Fruit fly (Drosophila melanogaster) whole organism, prepupa: ENCODE measurements around the gene CG14190.

Source experiments
- Blimp-1 ChIP-seq: fragments of 200-800 bp; sonication (Bioruptor generic); optimal IDR thresholded peaks from 3 replicates; lab custom pipeline; 2017; ENCODE audit warnings: missing biosample characterization, missing genetic modification characterization, mild to moderate bottlenecking, moderate library complexity, missing genetic modification reagents
- CG10631 ChIP-seq: fragments of 200-800 bp; sonication (Bioruptor generic); optimal IDR thresholded peaks from 2 replicates; lab custom pipeline; 2016; ENCODE audit warnings: missing biosample characterization, missing genetic modification characterization
- CG10669 ChIP-seq: fragments of 200-800 bp; sonication (Bioruptor generic); optimal IDR thresholded peaks from 3 replicates; lab custom pipeline; 2018; ENCODE audit warnings: missing biosample characterization, mild to moderate bottlenecking, missing genetic modification characterization, moderate library complexity
- CG15336 ChIP-seq: fragments of 200-800 bp; sonication (Bioruptor generic); IDR thresholded peaks from 2 replicates; pipeline ENCODE4 v1.3.6; 2022; ENCODE audit warnings: missing biosample characterization, missing genetic modification characterization
- CG16779 ChIP-seq: fragments of 200-800 bp; sonication (Bioruptor generic); optimal IDR thresholded peaks from 3 replicates; lab custom pipeline; 2017; ENCODE audit warnings: missing biosample characterization, mild to moderate bottlenecking, missing genetic modification characterization
- CG3032 ChIP-seq: fragments of 200-800 bp; optimal IDR thresholded peaks from 2 replicates; lab custom pipeline; 2019; ENCODE audit warnings: missing biosample characterization, mild to moderate bottlenecking, missing genetic modification characterization, moderate library complexity
- CG32006 ChIP-seq: fragments of 200-800 bp; sonication (Bioruptor generic); optimal IDR thresholded peaks from 3 replicates; lab custom pipeline; 2017; ENCODE audit warnings: missing biosample characterization, mild to moderate bottlenecking, missing genetic modification characterization
- CG34406 ChIP-seq: fragments of 200-800 bp; sonication (Bioruptor generic); optimal IDR thresholded peaks from 3 replicates; lab custom pipeline; 2016; ENCODE audit warnings: missing biosample characterization, missing genetic modification characterization
- CG6163 ChIP-seq: fragments of 200-800 bp; sonication (Bioruptor generic); IDR thresholded peaks from 3 replicates; pipeline ENCODE4 v1.3.6; 2022; ENCODE audit warnings: missing biosample characterization, missing genetic modification characterization
- CG7368 ChIP-seq: fragments of 200-800 bp; sonication (Bioruptor generic); optimal IDR thresholded peaks from 3 replicates; lab custom pipeline; 2016; ENCODE audit warnings: missing biosample characterization, missing genetic modification characterization
- CG8119 ChIP-seq: fragments of 200-800 bp; sonication (Bioruptor generic); IDR thresholded peaks from 3 replicates; pipeline ENCODE4 v1.3.6; 2022; ENCODE audit warnings: missing biosample characterization, missing genetic modification characterization
- CG8632 ChIP-seq: fragments of 200-800 bp; sonication (Bioruptor generic); optimal IDR thresholded peaks from 3 replicates; lab custom pipeline; 2016; ENCODE audit warnings: missing biosample characterization, missing genetic modification characterization
- CG9139 ChIP-seq: fragments of 200-800 bp; sonication (Bioruptor generic); optimal IDR thresholded peaks from 3 replicates; lab custom pipeline; 2017; ENCODE audit warnings: missing biosample characterization, mild to moderate bottlenecking, missing genetic modification characterization
- Eip75B ChIP-seq: fragments of 200-800 bp; sonication (Bioruptor generic); optimal IDR thresholded peaks from 3 replicates; lab custom pipeline; 2016; ENCODE audit warnings: missing biosample characterization, missing genetic modification characterization
- Eip78C ChIP-seq: fragments of 200-800 bp; sonication (Bioruptor generic); peaks from one replicate; lab custom pipeline; 2016; ENCODE audit warnings: missing biosample characterization, missing genetic modification characterization
- Eip93F ChIP-seq: fragments of 200-800 bp; sonication (Bioruptor generic); optimal IDR thresholded peaks from 2 replicates; lab custom pipeline; 2016; ENCODE audit warnings: missing biosample characterization, mild to moderate bottlenecking, missing genetic modification characterization
- Ets96B ChIP-seq: fragments of 200-800 bp; optimal IDR thresholded peaks from 2 replicates; lab custom pipeline; 2019; ENCODE audit warnings: missing biosample characterization, mild to moderate bottlenecking, missing genetic modification characterization, moderate library complexity
- Gug ChIP-seq: fragments of 200-800 bp; sonication (Bioruptor generic); IDR thresholded peaks from 2 replicates; pipeline ENCODE4 v1.3.6; 2022; ENCODE audit warnings: missing biosample characterization, missing genetic modification characterization
- Lpt ChIP-seq: fragments of 200-800 bp; sonication (Bioruptor generic); optimal IDR thresholded peaks from 3 replicates; lab custom pipeline; 2016; ENCODE audit warnings: missing biosample characterization, missing genetic modification characterization
- Met ChIP-seq: fragments of 200-800 bp; sonication (Bioruptor generic); optimal IDR thresholded peaks from 3 replicates; lab custom pipeline; 2016; ENCODE audit warnings: missing biosample characterization, missing genetic modification characterization
- OdsH ChIP-seq: fragments of 200-800 bp; sonication (Bioruptor generic); optimal IDR thresholded peaks from 3 replicates; lab custom pipeline; 2016; ENCODE audit warnings: missing biosample characterization, missing genetic modification characterization
- Smox ChIP-seq: fragments of 200-800 bp; sonication (Bioruptor generic); optimal IDR thresholded peaks from 3 replicates; lab custom pipeline; 2016; ENCODE audit warnings: missing biosample characterization, missing genetic modification characterization
- Sox102F ChIP-seq: fragments of 200-800 bp; sonication (Bioruptor generic); optimal IDR thresholded peaks from 2 replicates; lab custom pipeline; 2016; ENCODE audit warnings: missing biosample characterization, mild to moderate bottlenecking, missing genetic modification characterization
- Sox14 ChIP-seq: fragments of 200-800 bp; sonication (Bioruptor generic); optimal IDR thresholded peaks from 3 replicates; lab custom pipeline; 2016; ENCODE audit warnings: missing biosample characterization, missing genetic modification characterization
- Sox15 ChIP-seq: fragments of 200-800 bp; sonication (Bioruptor generic); optimal IDR thresholded peaks from 3 replicates; lab custom pipeline; 2016; ENCODE audit warnings: missing biosample characterization, missing genetic modification characterization
- acj6 ChIP-seq: fragments of 200-800 bp; sonication (Bioruptor generic); optimal IDR thresholded peaks from 3 replicates; lab custom pipeline; 2016; ENCODE audit warnings: missing biosample characterization, missing genetic modification characterization
- dac ChIP-seq: fragments of 200-800 bp; sonication (Bioruptor generic); optimal IDR thresholded peaks from 2 replicates; lab custom pipeline; 2017; ENCODE audit warnings: missing biosample characterization, mild to moderate bottlenecking, missing genetic modification characterization
- dsx ChIP-seq: fragments of 200-800 bp; optimal IDR thresholded peaks from 3 replicates; lab custom pipeline; 2019; ENCODE audit warnings: missing biosample characterization, mild to moderate bottlenecking, missing genetic modification characterization, moderate library complexity; ENCODE audit not compliant: poor library complexity, severe bottlenecking
- esn ChIP-seq: fragments of 200-800 bp; sonication (Bioruptor generic); optimal IDR thresholded peaks from 2 replicates; lab custom pipeline; 2016; ENCODE audit warnings: missing biosample characterization, mild to moderate bottlenecking, missing genetic modification characterization, moderate library complexity
- fd59A ChIP-seq: fragments of 200-800 bp; sonication (Bioruptor generic); optimal IDR thresholded peaks from 2 replicates; lab custom pipeline; 2017; ENCODE audit warnings: missing biosample characterization, mild to moderate bottlenecking, missing genetic modification characterization, missing genetic modification reagents
- fd85E ChIP-seq: fragments of 200-800 bp; sonication (Bioruptor generic); optimal IDR thresholded peaks from 3 replicates; lab custom pipeline; 2016; ENCODE audit warnings: missing biosample characterization, missing genetic modification characterization
- fkh ChIP-seq: fragments of 200-800 bp; sonication (Bioruptor generic); optimal IDR thresholded peaks from 3 replicates; lab custom pipeline; 2017; ENCODE audit warnings: missing biosample characterization, mild to moderate bottlenecking, missing genetic modification characterization, moderate library complexity
- lz ChIP-seq: fragments of 200-800 bp; sonication (Bioruptor generic); optimal IDR thresholded peaks from 3 replicates; lab custom pipeline; 2016; ENCODE audit warnings: missing biosample characterization, missing genetic modification characterization
- net ChIP-seq: fragments of 200-800 bp; sonication (Bioruptor generic); optimal IDR thresholded peaks from 3 replicates; lab custom pipeline; 2016; ENCODE audit warnings: missing biosample characterization, missing genetic modification characterization
- pdm3 ChIP-seq: fragments of 200-800 bp; sonication (Bioruptor generic); optimal IDR thresholded peaks from 3 replicates; lab custom pipeline; 2016; ENCODE audit warnings: missing biosample characterization, missing genetic modification characterization
- salr ChIP-seq, 2 experiments: fragments of 200-800 bp; sonication (Bioruptor generic); optimal IDR thresholded peaks; 3 replicates each; lab custom pipeline; 2016 to 2018; ENCODE audit warnings: missing biosample characterization in 2 of 2, missing genetic modification characterization in 2 of 2, mild to moderate bottlenecking in 1 of 2
- ss ChIP-seq, 2 experiments: fragments of 200-800 bp; sonication (Bioruptor generic); optimal IDR thresholded peaks; 2 replicates in 1 of 2; 3 replicates in 1 of 2; lab custom pipeline; 2017 to 2018; ENCODE audit warnings: mild to moderate bottlenecking in 2 of 2, missing biosample characterization in 2 of 2, missing genetic modification characterization in 2 of 2, moderate library complexity in 1 of 2
- vri ChIP-seq: fragments of 200-800 bp; sonication (Bioruptor generic); optimal IDR thresholded peaks from 3 replicates; lab custom pipeline; 2016; ENCODE audit warnings: missing biosample characterization, mild to moderate bottlenecking, missing genetic modification characterization

The CG14190 gene

DNA sequence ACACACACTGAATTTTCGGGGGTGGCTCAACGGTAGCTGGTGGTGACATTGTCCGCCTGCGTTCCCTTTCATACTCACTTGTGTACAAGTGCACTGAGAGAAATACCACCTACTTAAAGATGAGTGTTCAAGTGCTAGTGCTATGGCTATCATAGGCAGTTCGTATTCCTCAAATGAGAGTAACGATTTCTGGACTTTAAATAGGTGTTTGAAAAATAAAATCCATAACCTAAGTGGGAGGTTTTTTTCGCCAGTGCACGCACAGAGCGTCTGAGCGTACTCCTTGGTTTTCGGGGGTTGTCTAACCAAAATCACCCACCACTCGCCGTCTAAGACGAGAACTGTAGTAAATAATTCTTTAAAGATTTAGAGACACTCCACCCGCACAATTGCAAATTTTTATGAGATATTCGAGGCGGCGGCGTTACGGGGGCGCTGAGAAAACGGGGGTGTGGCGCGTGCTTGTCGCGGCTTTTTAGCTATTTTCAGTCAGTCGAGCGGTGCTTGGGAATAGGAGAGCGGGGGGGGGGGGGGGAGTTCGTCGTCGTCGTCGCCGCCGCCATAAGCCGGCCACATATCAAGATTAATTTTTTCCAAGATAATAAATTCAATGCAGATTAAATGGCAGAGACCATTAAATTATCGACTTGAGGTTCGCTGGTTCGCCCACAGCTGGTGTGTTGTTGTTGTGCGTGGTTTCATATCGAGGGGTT lies 38.5 kb upstream of the CG14190 start (continued):
- TF ChIP-seq CG34406 (GFP tag; lab: Kevin White, UChicago), result peak; percentile 21
- no peak for TF ChIP-seq CG32006 (GFP tag; lab: Kevin White, UChicago)
- peak; percentile 20 for TF ChIP-seq fkh (GFP tag; lab: Kevin White, UChicago)
- no peak for TF ChIP-seq Blimp-1 (GFP tag; lab: Kevin White, UChicago)
- TF ChIP-seq CG3032 (tag; lab: Kevin White, UChicago), result peak; percentile 16
- TF ChIP-seq acj6 (GFP tag; lab: Kevin White, UChicago), result peak; percentile 12
- TF ChIP-seq CG8119, result no peak
- peak; percentile 66 for TF ChIP-seq Met
- no peak for TF ChIP-seq CG9139 (GFP tag; lab: Kevin White, UChicago)
- no peak for TF ChIP-seq Gug (GFP tag; lab: Robert Waterston, UW)
- peak; percentile 18 for TF ChIP-seq CG10631 (GFP tag; lab: Kevin White, UChicago)
- no peak for TF ChIP-seq CG15336 (GFP tag; lab: Robert Waterston, UW)
- TF ChIP-seq esn (GFP tag; lab: Kevin White, UChicago), result peak; percentile 61
- peak; percentile 45 for TF ChIP-seq Smox (GFP tag; lab: Kevin White, UChicago)
- no peak for TF ChIP-seq CG7368
- TF ChIP-seq fd59A (GFP tag; lab: Kevin White, UChicago), result no peak
- peak; percentile 21 for TF ChIP-seq Ets96B (tag; lab: Kevin White, UChicago)
- TF ChIP-seq dac (GFP tag; lab: Kevin White, UChicago), result no peak
- TF ChIP-seq salr (GFP tag; optimal IDR thresholded peaks at IDR 0.05; lab: Kevin White, UChicago), result no peak
- no peak for TF ChIP-seq net (GFP tag; lab: Kevin White, UChicago)
- peak; percentile 28 for TF ChIP-seq Sox14
- peak; percentile 60 for TF ChIP-seq Sox102F (GFP tag; lab: Kevin White, UChicago)
- TF ChIP-seq pdm3 (GFP tag; lab: Kevin White, UChicago), result peak; percentile 30
- TF ChIP-seq CG16779, result no peak
- no peak for TF ChIP-seq Eip93F
- TF ChIP-seq, all 60 proteins: peak for 35

DNA sequence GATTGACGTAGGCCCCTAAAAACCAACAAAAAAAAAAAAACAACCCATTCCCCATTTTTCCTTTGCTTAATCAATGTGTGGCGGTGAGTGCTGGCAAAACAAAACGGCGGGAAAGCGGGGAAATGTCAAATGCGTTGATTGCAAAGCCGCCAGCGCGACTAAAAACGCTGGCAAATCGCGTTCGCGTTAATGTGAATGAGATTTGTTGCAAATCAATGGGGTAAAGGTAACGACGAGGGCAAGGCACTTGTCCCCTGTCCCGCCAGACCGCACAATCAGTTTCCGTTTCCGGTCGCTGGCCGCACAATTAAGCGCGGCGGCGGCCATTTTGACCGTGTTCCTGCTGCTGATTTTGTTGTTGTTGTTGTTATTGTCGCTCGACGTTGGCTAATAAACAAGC lies 36.6 kb upstream of the CG14190 start:
- no peak for TF ChIP-seq ss (GFP tag; optimal IDR thresholded peaks at IDR 0.05; lab: Kevin White, UChicago)

DNA sequence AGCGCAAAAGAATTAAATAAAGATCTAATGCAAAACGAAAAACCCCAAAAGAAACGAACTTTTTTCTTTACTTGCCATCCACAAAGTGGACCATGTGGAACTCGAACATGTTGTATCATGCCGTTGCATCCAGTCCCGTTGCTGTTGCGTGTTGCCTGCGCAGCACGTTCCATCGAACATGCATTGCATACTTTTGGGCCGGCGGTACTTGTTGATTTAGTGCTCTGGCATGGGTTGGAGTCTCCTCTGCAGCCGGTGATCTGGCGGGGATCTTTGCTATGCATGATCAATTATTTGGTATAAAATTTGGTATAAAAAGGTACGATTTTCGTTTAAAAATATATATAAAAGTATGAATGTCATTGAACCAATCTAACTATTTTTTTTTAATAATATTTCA lies 28.1 kb upstream of the CG14190 start:
- TF ChIP-seq CG32006 (GFP tag; lab: Kevin White, UChicago) (no peak), fkh (GFP tag; lab: Kevin White, UChicago) (peak; percentile 82), Eip78C (GFP tag; lab: Kevin White, UChicago) (peak; percentile 3), acj6 (GFP tag; lab: Kevin White, UChicago) (no peak)

DNA sequence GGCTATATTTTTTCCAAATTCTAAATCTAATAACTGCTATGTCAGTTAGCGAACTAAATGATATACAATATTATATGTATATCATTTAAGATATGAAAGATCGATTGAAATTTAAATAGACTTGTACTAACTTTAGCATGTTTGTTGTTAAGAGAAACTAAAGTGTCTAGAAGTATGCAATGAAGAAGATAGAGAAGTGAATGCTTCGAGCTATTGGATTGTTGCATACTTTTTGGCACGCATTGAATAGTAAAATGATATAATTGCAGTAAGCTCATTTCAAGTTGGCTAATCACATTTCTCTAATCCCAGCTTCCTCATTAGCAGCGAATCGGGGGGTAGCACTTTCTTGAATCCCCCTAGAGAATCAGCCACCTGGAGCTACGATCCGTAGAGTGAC lies 23.0 kb upstream of the CG14190 start:
- TF ChIP-seq Sox102F (GFP tag; lab: Kevin White, UChicago) (no peak), net (GFP tag; lab: Kevin White, UChicago) (no peak), CG6163 (GFP tag; lab: Robert Waterston, UW) (no peak), lz (GFP tag; lab: Kevin White, UChicago) (no peak), CG8632 (no peak), Eip75B (GFP tag; lab: Kevin White, UChicago) (no peak), fd85E (no peak), Sox15 (GFP tag; lab: Kevin White, UChicago) (no peak), CG16779 (no peak)

DNA sequence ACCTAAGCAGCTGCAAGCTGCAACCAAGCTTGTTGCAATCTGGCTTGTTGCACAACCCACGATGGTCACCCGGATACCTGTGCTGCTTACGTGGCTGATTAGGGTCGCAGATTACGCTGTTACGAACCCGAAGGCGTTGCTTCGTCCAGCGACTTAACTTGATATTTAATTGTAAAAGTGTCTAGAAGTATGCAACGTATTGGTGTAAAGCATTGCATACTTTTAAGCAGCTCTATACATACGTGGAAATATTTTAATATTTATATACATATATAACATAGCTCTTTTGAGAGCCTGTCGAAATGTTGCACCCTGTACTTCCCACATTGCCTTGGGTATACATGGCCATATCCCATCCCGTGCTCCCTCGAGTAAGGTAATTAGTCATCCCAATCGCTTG lies 19.6 kb upstream of the CG14190 start:
- TF ChIP-seq dsx (GFP tag; lab: Kevin White, UChicago) (no peak), CG15336 (GFP tag; lab: Robert Waterston, UW) (no peak), acj6 (GFP tag; lab: Kevin White, UChicago) (no peak), CG10669 (GFP tag; lab: Kevin White, UChicago) (no peak), Ets96B (tag; lab: Kevin White, UChicago) (no peak), OdsH (no peak), CG6163 (GFP tag; lab: Robert Waterston, UW) (no peak), vri (GFP tag; lab: Kevin White, UChicago) (no peak), CG32006 (GFP tag; lab: Kevin White, UChicago) (no peak), salr (GFP tag; optimal IDR thresholded peaks at IDR 0.05; lab: Kevin White, UChicago) (no peak), fd59A (GFP tag; lab: Kevin White, UChicago) (no peak), Sox15 (GFP tag; lab: Kevin White, UChicago) (no peak), Lpt (GFP tag; lab: Kevin White, UChicago) (no peak), dac (GFP tag; lab: Kevin White, UChicago) (no peak), fkh (GFP tag; lab: Kevin White, UChicago) (no peak), CG34406 (GFP tag; lab: Kevin White, UChicago) (no peak)
